Fruit fly (Drosophila melanogaster): ENCODE data around the gene CG11313.

CG11313 gene

DNA sequence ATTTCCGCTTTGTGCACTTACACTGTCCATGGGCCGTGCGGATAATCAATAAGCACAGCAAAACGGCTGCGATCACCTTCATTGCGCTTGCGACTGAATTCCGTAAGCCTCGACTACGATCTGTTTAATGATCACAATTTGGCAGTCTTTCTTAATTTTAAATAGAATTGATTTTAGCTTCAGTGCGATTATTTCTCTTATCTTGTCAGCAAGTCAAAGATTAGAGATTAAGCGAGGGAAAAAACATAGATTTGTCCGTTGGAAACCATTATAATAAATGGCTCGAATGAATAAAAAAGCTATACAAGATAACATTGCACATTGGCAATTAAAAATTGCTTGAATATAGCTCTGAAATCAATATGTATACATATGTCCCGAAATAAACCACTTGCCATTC, at the start of gene CG11313:
TSS of gene CG11313 (minus strand) at position 101 of the 400 bp plus-strand sequence.
- TF ChIP-seq psq (optimal IDR thresholded peaks at IDR 0.05) (no peak), Sin3A (optimal IDR thresholded peaks at IDR 0.05) (no peak), insv (optimal IDR thresholded peaks at IDR 0.05) (no peak), ttk (optimal IDR thresholded peaks at IDR 0.05) (no peak), Myc (optimal IDR thresholded peaks at IDR 0.05) (no peak), h (optimal IDR thresholded peaks at IDR 0.05) (no peak)

DNA sequence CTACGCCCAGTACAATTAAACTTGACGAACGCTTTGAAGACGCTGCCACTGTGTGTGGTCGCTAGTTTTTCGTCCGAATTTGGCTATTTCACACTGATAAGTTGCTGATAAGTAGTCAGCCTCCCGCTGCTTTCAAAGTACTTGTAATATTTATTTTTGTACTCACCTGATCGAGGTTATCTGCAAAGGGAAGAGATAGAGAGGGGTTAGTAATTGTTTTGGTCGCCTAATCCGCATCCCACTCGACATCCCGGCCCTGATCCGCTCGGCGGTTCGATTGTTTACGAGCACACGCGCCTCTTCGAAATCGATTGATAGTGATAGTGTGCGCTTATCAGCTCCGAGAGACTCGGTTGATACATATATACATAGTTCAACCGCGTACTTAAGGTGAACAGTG, 49.5 kb upstream of the CG11313 start:
- no peak for TF ChIP-seq Myc (optimal IDR thresholded peaks at IDR 0.05)
- TF ChIP-seq h (optimal IDR thresholded peaks at IDR 0.05) = no peak
- no peak for TF ChIP-seq psq (optimal IDR thresholded peaks at IDR 0.05)
- TF ChIP-seq Sin3A (optimal IDR thresholded peaks at IDR 0.05) = no peak
- TF ChIP-seq ttk (optimal IDR thresholded peaks at IDR 0.05) = no peak
- TF ChIP-seq insv (optimal IDR thresholded peaks at IDR 0.05) = no peak

DNA sequence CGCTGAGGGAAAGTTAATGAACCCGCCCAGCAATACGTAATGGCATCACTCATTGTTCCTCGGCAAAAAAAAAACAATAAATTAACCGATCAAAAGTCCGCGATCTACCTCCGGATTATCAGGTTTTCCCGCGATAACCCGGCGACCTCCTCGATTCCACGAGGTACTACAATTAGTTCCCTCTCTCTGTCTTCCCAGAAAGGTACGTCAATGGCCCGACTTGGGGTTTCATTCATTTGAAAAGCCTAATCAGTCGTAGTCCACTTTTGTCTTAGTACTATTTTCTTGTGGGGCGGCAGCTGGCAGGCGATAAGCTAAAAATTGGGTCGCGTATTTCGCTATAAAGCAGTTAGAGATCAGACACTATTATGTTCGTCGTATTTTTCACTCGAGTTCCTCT, 48.3 kb upstream of the CG11313 start:
- TF ChIP-seq ttk (optimal IDR thresholded peaks at IDR 0.05) = no peak
- no peak for TF ChIP-seq Sin3A (optimal IDR thresholded peaks at IDR 0.05)
- no peak for TF ChIP-seq Myc (optimal IDR thresholded peaks at IDR 0.05)
- no peak for TF ChIP-seq insv (optimal IDR thresholded peaks at IDR 0.05)
- TF ChIP-seq h (optimal IDR thresholded peaks at IDR 0.05) = no peak
- no peak for TF ChIP-seq psq (optimal IDR thresholded peaks at IDR 0.05)

DNA sequence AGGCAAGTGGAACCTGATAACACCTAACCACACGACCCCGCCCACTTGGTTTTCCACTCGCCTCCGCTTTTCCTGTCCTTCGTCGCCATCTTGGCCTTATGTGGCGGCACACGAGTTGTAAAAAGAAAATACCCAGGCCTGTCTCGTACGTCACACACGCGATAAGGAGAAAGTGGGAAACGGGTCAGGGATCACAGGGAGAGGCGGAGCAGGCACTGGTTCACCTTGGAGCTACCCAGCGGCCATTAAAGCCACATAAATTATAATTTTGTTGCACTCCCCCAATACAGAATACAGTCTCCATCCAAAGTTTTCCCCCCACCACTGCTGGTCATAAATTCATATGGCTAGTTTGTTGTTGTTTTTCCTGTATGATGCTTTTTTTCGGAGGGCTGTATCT, 45.0 kb upstream of the CG11313 start:
- TF ChIP-seq psq (optimal IDR thresholded peaks at IDR 0.05) (no peak), h (optimal IDR thresholded peaks at IDR 0.05) (no peak), ttk (optimal IDR thresholded peaks at IDR 0.05) (no peak), Myc (optimal IDR thresholded peaks at IDR 0.05) (no peak), Sin3A (optimal IDR thresholded peaks at IDR 0.05) (no peak), insv (optimal IDR thresholded peaks at IDR 0.05) (no peak)

DNA sequence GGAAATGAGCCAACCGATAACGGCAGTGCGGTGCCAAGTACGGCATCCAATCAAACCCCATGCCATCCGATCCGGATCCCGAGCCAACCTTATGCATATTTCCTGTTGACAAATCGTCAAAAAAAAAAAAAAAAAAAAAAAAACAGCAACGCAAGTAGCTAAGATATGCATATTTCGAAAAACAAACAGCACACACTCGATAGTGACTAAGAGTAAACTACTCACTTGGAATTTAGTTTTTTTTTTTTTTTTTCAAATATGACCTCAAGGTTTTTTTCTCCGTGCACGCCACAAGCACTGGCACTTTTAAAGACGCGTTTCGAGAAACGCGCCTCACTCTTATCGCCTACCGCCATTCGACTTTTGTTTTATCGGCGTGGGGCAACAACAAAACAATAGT, 44.3 kb upstream of the CG11313 start:
- TF ChIP-seq ttk (optimal IDR thresholded peaks at IDR 0.05) = no peak
- TF ChIP-seq psq (optimal IDR thresholded peaks at IDR 0.05) = no peak
- no peak for TF ChIP-seq insv (optimal IDR thresholded peaks at IDR 0.05)
- TF ChIP-seq Myc (optimal IDR thresholded peaks at IDR 0.05) = no peak
- TF ChIP-seq h (optimal IDR thresholded peaks at IDR 0.05) = no peak
- no peak for TF ChIP-seq Sin3A (optimal IDR thresholded peaks at IDR 0.05)

DNA sequence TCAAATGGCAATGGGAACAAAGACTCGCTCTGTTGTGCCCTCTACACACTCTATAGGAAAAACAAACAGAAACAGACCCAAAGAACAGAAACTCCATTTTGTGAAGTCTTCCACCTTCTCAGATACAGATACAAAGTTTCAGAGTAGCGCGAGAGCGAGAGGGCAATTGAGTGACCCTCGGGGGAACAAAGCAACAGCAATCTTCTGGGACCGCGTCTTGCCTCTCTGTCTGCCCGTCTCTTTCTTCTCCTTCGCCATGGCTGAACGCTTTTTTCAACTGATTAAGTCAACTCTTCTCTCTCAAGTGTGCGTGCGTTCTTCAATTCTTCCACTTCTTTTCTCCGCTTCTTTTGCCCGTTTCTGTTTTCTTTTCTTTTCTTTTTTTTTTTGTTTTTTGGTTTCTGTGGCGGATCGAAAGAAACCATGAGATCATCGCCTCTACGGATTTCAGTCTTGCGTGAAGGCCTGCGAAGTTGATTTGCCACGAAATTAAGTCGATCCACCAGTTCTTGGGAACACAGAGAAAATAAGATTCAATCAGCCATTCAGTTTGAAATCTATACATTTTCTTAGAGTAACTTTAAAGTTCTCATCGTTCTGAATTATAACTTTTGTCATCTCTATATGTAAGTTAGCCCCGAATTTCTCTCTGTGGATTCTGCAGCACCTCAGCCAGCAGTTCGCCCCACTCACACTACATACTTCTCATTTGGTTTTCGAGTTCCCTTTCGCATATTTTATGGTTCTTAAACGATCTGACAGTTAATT, 42.0 kb upstream of the CG11313 start:
- no peak for TF ChIP-seq Myc (optimal IDR thresholded peaks at IDR 0.05)
- TF ChIP-seq psq (optimal IDR thresholded peaks at IDR 0.05) = no peak
- TF ChIP-seq h (optimal IDR thresholded peaks at IDR 0.05) = no peak
- no peak for TF ChIP-seq insv (optimal IDR thresholded peaks at IDR 0.05)
- TF ChIP-seq Sin3A (optimal IDR thresholded peaks at IDR 0.05) = no peak
- no peak for TF ChIP-seq ttk (optimal IDR thresholded peaks at IDR 0.05)

DNA sequence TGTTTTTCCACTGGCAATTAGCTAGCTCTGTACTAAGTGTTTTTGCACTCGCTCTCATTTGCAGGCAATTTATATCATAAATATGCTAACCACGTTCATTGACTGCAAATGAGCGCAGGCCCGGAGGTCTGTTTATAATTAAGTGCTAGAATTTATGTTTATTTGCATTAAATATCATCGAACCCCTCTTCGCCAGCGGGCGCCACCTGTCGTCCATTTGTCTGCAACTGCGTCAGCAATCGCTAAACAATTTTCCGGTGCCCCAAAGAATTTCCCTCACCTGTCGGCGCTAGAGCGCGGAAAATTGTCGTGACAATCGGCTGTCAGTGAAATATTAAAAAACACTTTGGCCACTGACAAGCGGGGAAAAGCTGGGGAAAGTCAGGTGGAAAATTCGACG, 39.7 kb upstream of the CG11313 start:
- TF ChIP-seq h (optimal IDR thresholded peaks at IDR 0.05) (no peak), insv (optimal IDR thresholded peaks at IDR 0.05) (no peak), psq (optimal IDR thresholded peaks at IDR 0.05) (no peak), Myc (optimal IDR thresholded peaks at IDR 0.05) (no peak), Sin3A (optimal IDR thresholded peaks at IDR 0.05) (no peak), ttk (optimal IDR thresholded peaks at IDR 0.05) (no peak)

DNA sequence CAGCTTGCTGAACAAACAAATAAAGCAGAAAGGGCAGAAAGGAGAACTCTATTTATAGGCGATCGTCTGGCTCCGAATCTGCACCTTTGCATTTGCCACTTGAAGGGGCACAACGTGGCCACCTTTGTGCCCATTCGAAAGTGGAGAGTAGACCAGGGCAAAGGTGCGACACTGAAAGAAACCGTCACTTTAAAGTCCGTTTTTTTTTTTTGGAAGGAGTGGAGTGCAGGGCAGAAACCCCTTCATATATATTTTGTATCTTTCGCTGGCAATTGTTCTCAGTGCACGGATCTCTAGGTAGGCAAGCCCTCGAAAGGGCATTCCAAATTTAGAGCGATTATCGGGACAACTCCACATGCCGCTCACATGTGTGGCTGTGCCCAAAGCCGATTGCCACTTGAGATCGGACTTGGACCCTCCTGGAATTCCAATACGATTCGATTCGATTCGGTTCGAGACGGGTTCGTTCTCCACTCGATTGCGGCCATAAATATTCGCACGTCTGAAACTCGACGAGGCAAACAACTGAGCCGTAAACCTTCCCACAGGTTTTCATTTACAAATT, 39.2 kb upstream of the CG11313 start:
- TF ChIP-seq Sin3A (optimal IDR thresholded peaks at IDR 0.05) (no peak), h (optimal IDR thresholded peaks at IDR 0.05) (no peak), Myc (optimal IDR thresholded peaks at IDR 0.05) (no peak), psq (optimal IDR thresholded peaks at IDR 0.05) (no peak), ttk (optimal IDR thresholded peaks at IDR 0.05) (no peak), insv (optimal IDR thresholded peaks at IDR 0.05) (no peak)

DNA sequence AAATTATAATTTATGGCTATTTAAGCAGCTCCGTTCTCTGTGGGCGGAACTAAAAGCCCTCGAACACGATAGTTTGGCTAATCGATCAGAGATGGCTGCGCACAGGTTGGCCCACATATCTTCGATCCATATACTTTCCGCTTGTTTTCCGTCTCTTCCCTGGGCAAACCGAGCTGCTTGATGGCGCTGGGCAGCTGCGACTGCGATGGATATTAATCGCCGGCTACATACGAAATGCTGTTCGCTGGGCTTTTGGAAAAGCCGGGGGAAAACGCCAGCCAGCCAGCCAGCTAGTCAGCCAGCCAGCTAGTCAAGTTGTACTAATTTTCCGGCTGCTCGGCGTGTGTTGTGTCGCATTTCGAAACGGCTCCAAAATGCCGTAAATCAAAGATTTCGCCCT, 36.6 kb upstream of the CG11313 start:
- no peak for TF ChIP-seq ttk (optimal IDR thresholded peaks at IDR 0.05)
- no peak for TF ChIP-seq h (optimal IDR thresholded peaks at IDR 0.05)
- TF ChIP-seq Sin3A (optimal IDR thresholded peaks at IDR 0.05) = no peak

DNA sequence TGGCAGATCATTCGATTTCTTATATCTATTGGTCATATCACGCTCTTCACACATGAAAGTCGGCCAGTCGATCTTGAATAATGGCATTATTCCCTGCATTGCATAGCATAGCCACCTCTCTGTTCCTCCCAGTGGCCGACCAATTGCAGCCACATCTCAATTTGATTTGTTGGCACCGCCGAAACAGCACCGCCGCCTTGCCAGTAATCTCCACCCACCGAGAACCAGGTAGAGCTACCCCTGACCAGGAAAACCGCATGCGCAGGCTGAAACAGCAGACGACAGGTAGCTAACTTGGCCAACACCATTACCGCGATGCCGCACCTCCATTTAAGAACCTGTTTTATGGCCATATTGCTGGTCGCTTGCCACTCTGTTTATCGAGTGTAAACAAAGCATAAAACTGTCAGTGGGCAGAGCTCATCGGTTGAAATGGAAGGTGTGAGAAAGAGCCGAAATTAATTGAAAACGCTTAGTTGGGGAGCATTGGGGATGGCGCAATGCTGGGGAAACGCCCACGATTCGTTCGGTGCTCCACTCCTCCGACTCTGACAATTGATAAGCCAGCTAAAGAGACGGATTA, 36.0 kb upstream of the CG11313 start:
- TF ChIP-seq Myc (optimal IDR thresholded peaks at IDR 0.05) (no peak), psq (optimal IDR thresholded peaks at IDR 0.05) (no peak), insv (optimal IDR thresholded peaks at IDR 0.05) (no peak), h (optimal IDR thresholded peaks at IDR 0.05) (no peak), Sin3A (optimal IDR thresholded peaks at IDR 0.05) (no peak), ttk (optimal IDR thresholded peaks at IDR 0.05) (no peak)

DNA sequence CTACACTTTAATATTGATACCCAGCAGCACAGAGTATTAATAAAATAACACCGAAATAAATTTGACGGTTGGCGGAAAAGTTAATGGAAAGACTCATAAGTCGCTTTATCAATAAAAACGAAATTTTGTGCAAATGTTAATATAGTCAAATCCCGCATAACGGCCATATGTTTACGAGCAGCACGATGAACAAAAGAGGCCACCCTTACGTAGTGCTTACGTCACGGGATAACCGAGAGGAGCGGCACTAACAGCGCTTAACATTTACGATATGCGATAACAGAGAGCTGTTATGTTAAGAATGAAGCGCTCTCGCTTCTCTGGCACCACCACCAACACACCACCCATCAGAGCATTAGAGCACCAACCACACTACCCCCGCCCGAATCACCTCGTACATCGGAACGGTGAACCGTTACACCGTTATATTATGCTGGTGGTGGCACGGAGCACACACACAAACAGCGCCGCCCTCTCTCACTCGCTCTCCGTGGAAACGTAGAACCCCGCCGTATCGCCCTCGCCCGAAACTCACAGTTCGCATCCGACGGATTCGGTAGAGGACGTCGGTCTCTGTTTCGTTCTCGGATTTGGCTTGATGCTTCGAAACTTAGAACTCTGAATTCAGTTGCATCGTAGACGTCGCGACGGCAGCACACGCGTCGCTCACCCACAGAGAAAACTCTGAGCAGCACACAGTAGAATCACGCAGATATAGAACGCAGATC, 34.5 kb upstream of the CG11313 start, which contains the start of gene zfh1:
TSS of gene zfh1 (plus strand) at position 621 of the 728 bp plus-strand sequence.
- no peak for TF ChIP-seq psq (optimal IDR thresholded peaks at IDR 0.05)
- TF ChIP-seq ttk (optimal IDR thresholded peaks at IDR 0.05) = no peak
- TF ChIP-seq Sin3A (optimal IDR thresholded peaks at IDR 0.05) = no peak
- TF ChIP-seq insv (optimal IDR thresholded peaks at IDR 0.05) = no peak
- TF ChIP-seq Myc (optimal IDR thresholded peaks at IDR 0.05) = no peak
- TF ChIP-seq h (optimal IDR thresholded peaks at IDR 0.05) = no peak

DNA sequence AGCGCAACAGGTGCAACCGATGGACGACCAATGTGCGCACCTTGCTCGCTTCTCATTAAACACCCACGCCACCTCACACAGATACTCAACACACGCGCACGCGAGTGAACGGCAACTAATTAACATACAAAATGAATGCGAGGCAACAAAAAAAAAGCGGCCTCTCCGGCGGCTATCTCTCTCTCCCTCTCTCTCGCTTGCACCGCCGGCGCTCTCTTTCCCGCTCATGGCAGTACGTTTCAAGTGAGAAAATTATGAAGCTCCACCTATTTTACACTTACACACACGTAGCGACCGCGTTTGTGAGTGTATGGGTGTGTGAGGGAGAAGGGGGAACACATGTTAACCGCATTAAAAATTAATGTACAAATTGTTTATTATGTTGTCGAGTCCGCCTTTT, 33.2 kb upstream of the CG11313 start:
- TF ChIP-seq Myc (optimal IDR thresholded peaks at IDR 0.05) (no peak), Sin3A (optimal IDR thresholded peaks at IDR 0.05) (no peak), psq (optimal IDR thresholded peaks at IDR 0.05) (no peak), ttk (optimal IDR thresholded peaks at IDR 0.05) (no peak), insv (optimal IDR thresholded peaks at IDR 0.05) (no peak), h (optimal IDR thresholded peaks at IDR 0.05) (no peak)
